Worm (Caenorhabditis elegans) whole organism, L1 larva: ENCODE measurements around the gene ire-1.

ENCODE experiments used
- jun-1 ChIP-seq: fragments of 150-350 bp; optimal IDR thresholded peaks from 2 replicates; lab custom pipeline; 2014; ENCODE audit warnings: missing biosample characterization, missing genetic modification reagents, missing genetic modification characterization
- lsy-2 ChIP-seq, 2 experiments: fragments of 150-350 bp; optimal IDR thresholded peaks; 2 replicates each; lab custom pipeline; 2014; ENCODE audit warnings: missing biosample characterization in 2 of 2, missing genetic modification characterization in 2 of 2
- mdl-1 ChIP-seq, 2 experiments: fragments of 150-350 bp; optimal IDR thresholded peaks; 2 replicates each; lab custom pipeline; 2014 to 2017; ENCODE audit warnings: missing biosample characterization in 2 of 2, missing genetic modification characterization in 2 of 2, inconsistent platforms in 1 of 2
- nhr-237 ChIP-seq: fragments of 150-350 bp; optimal IDR thresholded peaks from 2 replicates; lab custom pipeline; 2014; ENCODE audit warnings: missing biosample characterization, missing genetic modification characterization
- rnt-1 ChIP-seq: sonication (generic microtip); optimal IDR thresholded peaks from 2 replicates; lab custom pipeline; 2016; ENCODE audit warnings: mild to moderate bottlenecking, missing genetic modification characterization, moderate library complexity, missing compliant biosample characterization

- TF ChIP-seq lsy-2 (tag; optimal IDR thresholded peaks at IDR 0.05; lab: Kevin White, UChicago) (no peak), nhr-237 (tag; lab: Kevin White, UChicago) (no peak), mdl-1 (tag; optimal IDR thresholded peaks at IDR 0.05; lab: Kevin White, UChicago) (no peak), rnt-1 (tag; lab: Kevin White, UChicago) (no peak), jun-1 (no peak)
Measured at ce11 chrII:8078041-8078440, 46.7 kb downstream of the ire-1 start, which contains the start of gene K02C4.5.
